Worm (Caenorhabditis elegans) whole organism, young adult: ENCODE measurements around the gene pmp-2.
A peak's percentile ranks its signal among the peaks of the same experiment; 100 is the strongest.

ENCODE experiments used
- B0019.2 ChIP-seq: fragments of 200-800 bp; sonication (Bioruptor generic); conservative IDR thresholded peaks from 2 replicates; pipeline ENCODE4 v1.3.6; 2022; ENCODE audit warnings: missing genetic modification reagents, missing genetic modification characterization, missing compliant biosample characterization
- B0035.1 ChIP-seq: sonication (generic microtip); optimal IDR thresholded peaks from 2 replicates; lab custom pipeline; 2016; ENCODE audit warnings: missing genetic modification characterization, mild to moderate bottlenecking, missing compliant biosample characterization, missing genotype, missing genetic modification reagents
- C06A6.2 ChIP-seq: fragments of 200-800 bp; sonication (Bioruptor generic); conservative IDR thresholded peaks from 2 replicates; pipeline ENCODE4 v1.3.6; 2022; ENCODE audit warnings: missing genetic modification characterization, missing compliant biosample characterization
- F10E7.11 ChIP-seq: sonication (generic microtip); optimal IDR thresholded peaks from 2 replicates; lab custom pipeline; 2017; ENCODE audit warnings: mild to moderate bottlenecking, missing genetic modification characterization, moderate library complexity, missing compliant biosample characterization
- F33H1.4 ChIP-seq: fragments of 200-800 bp; sonication (Bioruptor generic); IDR thresholded peaks from 2 replicates; pipeline ENCODE4 v1.3.6; 2022; ENCODE audit warnings: missing genetic modification reagents, missing genetic modification characterization, missing compliant biosample characterization
- F57A8.1 ChIP-seq: fragments of 200-800 bp; sonication (Bioruptor generic); optimal IDR thresholded peaks from 2 replicates; lab custom pipeline; 2018; ENCODE audit warnings: mild to moderate bottlenecking, missing genetic modification characterization, moderate library complexity, missing compliant biosample characterization
- K12H6.12 ChIP-seq: fragments of 200-800 bp; sonication (Bioruptor generic); optimal IDR thresholded peaks from 2 replicates; lab custom pipeline; 2018; ENCODE audit warnings: mild to moderate bottlenecking, missing genetic modification characterization, missing compliant biosample characterization
- T26A5.8 ChIP-seq: sonication (generic microtip); optimal IDR thresholded peaks from 2 replicates; lab custom pipeline; 2016; ENCODE audit warnings: missing genetic modification characterization, missing compliant biosample characterization
- Y53G8AR.9 ChIP-seq: fragments of 200-800 bp; sonication (Bioruptor generic); conservative IDR thresholded peaks from 2 replicates; pipeline ENCODE4 v1.3.6; 2022; ENCODE audit warnings: missing genetic modification reagents, missing genetic modification characterization, missing compliant biosample characterization
- aptf-3 ChIP-seq: fragments of 200-800 bp; sonication (Bioruptor generic); IDR thresholded peaks from 2 replicates; pipeline ENCODE4 v1.3.6; 2022; ENCODE audit warnings: missing genetic modification characterization, missing compliant biosample characterization
- ccch-3 ChIP-seq: fragments of 200-800 bp; sonication (Bioruptor generic); optimal IDR thresholded peaks from 2 replicates; lab custom pipeline; 2018; ENCODE audit warnings: mild to moderate bottlenecking, missing genetic modification characterization, missing compliant biosample characterization
- ceh-27 ChIP-seq: fragments of 200-800 bp; sonication (Bioruptor generic); optimal IDR thresholded peaks from 2 replicates; lab custom pipeline; 2018; ENCODE audit warnings: mild to moderate bottlenecking, missing genetic modification characterization, moderate library complexity, missing compliant biosample characterization
- ceh-40 ChIP-seq: fragments of 200-800 bp; sonication (Bioruptor generic); IDR thresholded peaks from 2 replicates; pipeline ENCODE4 v1.3.6; 2022; ENCODE audit warnings: missing genetic modification characterization, missing compliant biosample characterization
- ceh-91 ChIP-seq: fragments of 200-800 bp; sonication (Bioruptor generic); IDR thresholded peaks from 2 replicates; pipeline ENCODE4 v1.3.6; 2022; ENCODE audit warnings: missing genetic modification reagents, missing genetic modification characterization, missing compliant biosample characterization
- chd-7 ChIP-seq: sonication (generic microtip); optimal IDR thresholded peaks from 2 replicates; lab custom pipeline; 2016; ENCODE audit warnings: mild to moderate bottlenecking, missing genetic modification characterization, moderate library complexity, missing compliant biosample characterization
- die-1 ChIP-seq: sonication (generic microtip); optimal IDR thresholded peaks from 2 replicates; lab custom pipeline; 2016; ENCODE audit warnings: missing genotype, mild to moderate bottlenecking, missing genetic modification characterization, missing compliant biosample characterization
- dpff-1 ChIP-seq: sonication (generic microtip); optimal IDR thresholded peaks from 2 replicates; lab custom pipeline; 2017; ENCODE audit warnings: mild to moderate bottlenecking, missing genetic modification characterization, missing compliant biosample characterization
- efl-1 ChIP-seq: fragments of 150-350 bp; optimal IDR thresholded peaks from 2 replicates; lab custom pipeline; 2014; ENCODE audit warnings: missing biosample characterization, missing genetic modification reagents, missing genetic modification characterization
- egl-18 ChIP-seq: fragments of 200-800 bp; sonication (Bioruptor generic); IDR thresholded peaks from 2 replicates; pipeline ENCODE4 v1.3.6; 2022; ENCODE audit warnings: missing genetic modification reagents, missing genetic modification characterization, missing compliant biosample characterization
- gei-17 ChIP-seq: fragments of 200-800 bp; sonication (Bioruptor generic); optimal IDR thresholded peaks from 2 replicates; lab custom pipeline; 2018; ENCODE audit warnings: mild to moderate bottlenecking, missing genetic modification characterization, missing compliant biosample characterization
- him-1 ChIP-seq: sonication (generic microtip); optimal IDR thresholded peaks from 2 replicates; lab custom pipeline; 2016; ENCODE audit warnings: missing genotype, missing genetic modification reagents, missing genetic modification characterization, missing compliant biosample characterization
- hmg-1.2 ChIP-seq: fragments of 200-800 bp; sonication (Bioruptor generic); IDR thresholded peaks from 2 replicates; pipeline ENCODE4 v1.3.6; 2022; ENCODE audit warnings: missing genetic modification reagents, missing genetic modification characterization, missing compliant biosample characterization
- hmg-20 ChIP-seq: fragments of 200-800 bp; sonication (Bioruptor generic); IDR thresholded peaks from 2 replicates; pipeline ENCODE4 v1.3.6; 2022; ENCODE audit warnings: missing genetic modification reagents, missing genetic modification characterization, missing compliant biosample characterization
- let-526 ChIP-seq: fragments of 200-800 bp; sonication (Bioruptor generic); IDR thresholded peaks from 2 replicates; pipeline ENCODE4 v1.3.6; 2022; ENCODE audit warnings: missing genetic modification reagents, missing genetic modification characterization, missing compliant biosample characterization
- let-607 ChIP-seq, 2 experiments: fragments of 200-800 bp in 1 of 2; sonication (Bioruptor generic) in 1 of 2; sonication (generic microtip) in 1 of 2; optimal IDR thresholded peaks; 2 replicates each; lab custom pipeline; 2016 to 2018; ENCODE audit warnings: mild to moderate bottlenecking in 2 of 2, missing compliant biosample characterization in 2 of 2, missing genetic modification characterization in 2 of 2, moderate library complexity in 2 of 2, missing genotype in 1 of 2
- lin-35 ChIP-seq, 3 experiments: fragments of 150-350 bp in 2 of 3; sonication (generic microtip) in 1 of 3; optimal IDR thresholded peaks; 2 replicates each; lab custom pipeline; 2014 to 2018; ENCODE audit warnings: missing biosample characterization in 3 of 3, missing genetic modification characterization in 3 of 3, missing genetic modification reagents in 3 of 3
- lin-54 ChIP-seq: fragments of 200-800 bp; sonication (Bioruptor generic); optimal IDR thresholded peaks from 2 replicates; lab custom pipeline; 2018; ENCODE audit warnings: mild to moderate bottlenecking, missing genetic modification characterization, missing compliant biosample characterization
- lir-1 ChIP-seq: fragments of 200-800 bp; sonication (Bioruptor generic); conservative IDR thresholded peaks from 2 replicates; pipeline ENCODE4 v1.3.6; 2022; ENCODE audit warnings: missing genetic modification reagents, missing genetic modification characterization, missing compliant biosample characterization
- madf-8 ChIP-seq: fragments of 200-800 bp; sonication (Bioruptor generic); conservative IDR thresholded peaks from 2 replicates; pipeline ENCODE4 v1.3.6; 2022; ENCODE audit warnings: missing genetic modification reagents, missing genetic modification characterization, missing compliant biosample characterization
- nfya-2 ChIP-seq: fragments of 200-800 bp; sonication (Bioruptor generic); IDR thresholded peaks from 2 replicates; pipeline ENCODE4 v1.3.6; 2022; ENCODE audit warnings: missing genetic modification reagents, missing genetic modification characterization, missing compliant biosample characterization
- pha-4 ChIP-seq: fragments of 150-350 bp; sonication (generic microtip); optimal IDR thresholded peaks from 2 replicates; lab custom pipeline; 2014; ENCODE audit warnings: missing biosample characterization, missing genetic modification reagents, missing genetic modification characterization
- rcor-1 ChIP-seq: fragments of 200-800 bp; sonication (Bioruptor generic); IDR thresholded peaks from 2 replicates; pipeline ENCODE4 v1.3.6; 2022; ENCODE audit warnings: missing genetic modification reagents, missing genetic modification characterization, missing compliant biosample characterization
- sea-2 ChIP-seq: fragments of 200-800 bp; sonication (Bioruptor generic); IDR thresholded peaks from 2 replicates; pipeline ENCODE4 v1.3.6; 2022; ENCODE audit warnings: missing genetic modification characterization, missing compliant biosample characterization
- snpc-4 ChIP-seq, 5 experiments: fragments of 150-350 bp in 1 of 5; sonication (generic microtip) in 4 of 5; optimal IDR thresholded peaks; 2 replicates each; lab custom pipeline; 2014 to 2018; ENCODE audit warnings: missing genetic modification characterization in 5 of 5, missing biosample characterization in 3 of 5, antibody characterized with exemption in 2 of 5, mild to moderate bottlenecking in 2 of 5, missing compliant biosample characterization in 2 of 5, missing genotype in 2 of 5, moderate library complexity in 2 of 5, missing genetic modification reagents in 1 of 5
- somi-1 ChIP-seq: fragments of 200-800 bp; sonication (Bioruptor generic); optimal IDR thresholded peaks from 2 replicates; lab custom pipeline; 2018; ENCODE audit warnings: mild to moderate bottlenecking, missing genetic modification characterization, missing compliant biosample characterization
- tbp1 ChIP-seq: fragments of 200-800 bp; sonication (Bioruptor generic); optimal IDR thresholded peaks from 2 replicates; lab custom pipeline; 2018; ENCODE audit warnings: mild to moderate bottlenecking, missing genetic modification characterization, missing compliant biosample characterization

The pmp-2 gene

ce11 chrII:6913309-6913708 is 25.7 kb upstream of the pmp-2 start, which contains the start of gene cyn-10 (continued):
- TF ChIP-seq tbp1 (GFP tag; lab: Kevin White, UChicago) (no peak), pha-4 (no peak), T26A5.8 (tag; lab: Kevin White, UChicago) (no peak), hmg-20 (GFP tag; lab: Robert Waterston, UW) (peak; percentile 79; the same call in 1 of the 2 replicates), K12H6.12 (tag; lab: Kevin White, UChicago) (peak; percentile 31), ccch-3 (GFP tag; lab: Kevin White, UChicago) (peak; percentile 69), egl-18 (GFP tag; lab: Robert Waterston, UW) (0 out of 2 replicates have a peak, but pooled peaks have one; percentile 54), Y53G8AR.9 (GFP tag; lab: Robert Waterston, UW) (no peak; the same call in 1 of the 2 replicates), madf-8 (GFP tag; lab: Robert Waterston, UW) (peak; percentile 68), lin-54 (GFP tag; lab: Kevin White, UChicago) (peak; percentile 94), let-526 (peak; percentile 86; the same call in 1 of the 2 replicates), lir-1 (GFP tag; lab: Robert Waterston, UW) (peak; percentile 83), sea-2 (GFP tag; lab: Robert Waterston, UW) (no peak), lin-35 (GFP tag; optimal IDR thresholded peaks at IDR 0.05; lab: Kevin White, UChicago) (peak in 2 of 3 experiments; percentile 42 to 94), F57A8.1 (GFP tag; lab: Kevin White, UChicago) (no peak), him-1 (tag; lab: Kevin White, UChicago) (peak; percentile 73), nfya-2 (no peak), F10E7.11 (tag; lab: Kevin White, UChicago) (peak; percentile 56), rcor-1 (peak; percentile 72), B0019.2 (GFP tag; lab: Robert Waterston, UW) (peak; percentile 68; the same call in 1 of the 2 replicates), ceh-40 (GFP tag; lab: Robert Waterston, UW) (no peak), B0035.1 (tag; lab: Kevin White, UChicago) (no peak), die-1 (no peak), ceh-91 (GFP tag; lab: Robert Waterston, UW) (peak; percentile 51), efl-1 (GFP tag; lab: Kevin White, UChicago) (peak; percentile 65), F33H1.4 (GFP tag; lab: Robert Waterston, UW) (peak; percentile 58), gei-17 (no peak), ceh-27 (GFP tag; lab: Kevin White, UChicago) (peak; percentile 85)

- TF ChIP-seq aptf-3 (GFP tag; lab: Robert Waterston, UW) (no peak), dpff-1 (tag; lab: Kevin White, UChicago) (no peak), somi-1 (GFP tag; lab: Kevin White, UChicago) (peak; percentile 46), C06A6.2 (no peak), let-607 (tag; optimal IDR thresholded peaks at IDR 0.05; lab: Kevin White, UChicago) (no peak), snpc-4 (GFP tag; optimal IDR thresholded peaks at IDR 0.05; lab: Kevin White, UChicago) (no peak), snpc-4 (tag; optimal IDR thresholded peaks at IDR 0.05; lab: Kevin White, UChicago) (no peak), lin-54 (GFP tag; lab: Kevin White, UChicago) (no peak)
These were observed 22.0 kb upstream of the pmp-2 start, which contains the start of gene asm-1 for ce11 chrII:6909568-6910122. Gene asm-1 (plus strand): TSS chrII:6910072.

ce11 chrII:6908689-6909088 is 21.1 kb upstream of the pmp-2 start:
- TF ChIP-seq hmg-1.2 (GFP tag; lab: Robert Waterston, UW) (peak; percentile 42; the same call in 1 of the 2 replicates), chd-7 (tag; lab: Kevin White, UChicago) (no peak)
